Fruit fly (Drosophila melanogaster) whole organism, pupa: ENCODE data around the gene CG9215.

Experiments
- CG10348 ChIP-seq: fragments of 200-800 bp; sonication (Bioruptor generic); IDR thresholded peaks from 2 replicates; pipeline ENCODE4 v1.3.6; 2022; ENCODE audit warnings: missing biosample characterization, missing genetic modification characterization
- CG12605 ChIP-seq: fragments of 200-800 bp; sonication (Bioruptor generic); IDR thresholded peaks from 2 replicates; pipeline ENCODE4 v1.3.6; 2022; ENCODE audit warnings: missing biosample characterization, missing genetic modification characterization
- CG14655 ChIP-seq: fragments of 200-800 bp; sonication (Bioruptor generic); optimal IDR thresholded peaks from 3 replicates; lab custom pipeline; 2017; ENCODE audit warnings: mild to moderate bottlenecking, missing biosample characterization, missing genetic modification reagents, missing genetic modification characterization
- CG17806 ChIP-seq: fragments of 200-800 bp; sonication (Bioruptor generic); optimal IDR thresholded peaks from 2 replicates; lab custom pipeline; 2018; ENCODE audit warnings: missing biosample characterization, mild to moderate bottlenecking, missing genetic modification characterization, moderate library complexity
- CG32121 ChIP-seq: fragments of 200-800 bp; sonication (Bioruptor generic); IDR thresholded peaks from 2 replicates; pipeline ENCODE4 v1.3.6; 2022; ENCODE audit warnings: missing biosample characterization, missing genetic modification characterization
- CG8301 ChIP-seq: fragments of 200-800 bp; sonication (Bioruptor generic); optimal IDR thresholded peaks from 2 replicates; lab custom pipeline; 2018; ENCODE audit warnings: missing biosample characterization, mild to moderate bottlenecking, missing genetic modification characterization
- D1 ChIP-seq: fragments of 200-800 bp; sonication (Bioruptor generic); optimal IDR thresholded peaks from 2 replicates; lab custom pipeline; 2018; ENCODE audit warnings: missing biosample characterization, mild to moderate bottlenecking, missing genetic modification characterization, moderate library complexity
- Ets98B ChIP-seq: fragments of 200-800 bp; sonication (Bioruptor generic); IDR thresholded peaks from 2 replicates; pipeline ENCODE4 v1.3.6; 2022; ENCODE audit warnings: missing biosample characterization, missing genetic modification characterization
- Snoo ChIP-seq: fragments of 200-800 bp; sonication (Bioruptor generic); optimal IDR thresholded peaks from 3 replicates; lab custom pipeline; 2017; ENCODE audit warnings: missing biosample characterization, mild to moderate bottlenecking, missing genetic modification characterization, inconsistent platforms
- gl ChIP-seq: fragments of 200-800 bp; sonication (Bioruptor generic); optimal IDR thresholded peaks from 2 replicates; lab custom pipeline; 2018; ENCODE audit warnings: missing biosample characterization, mild to moderate bottlenecking, missing genetic modification characterization
- rn ChIP-seq: fragments of 200-800 bp; sonication (Bioruptor generic); IDR thresholded peaks from 2 replicates; pipeline ENCODE4 v1.3.6; 2022; ENCODE audit warnings: missing biosample characterization, missing genetic modification characterization

dm6 chrX:15622970-15623402, 40.3 kb upstream of the CG9215 start:
- peak; percentile 74 for TF ChIP-seq Snoo (tag; lab: Kevin White, UChicago)
- TF ChIP-seq rn (GFP tag; lab: Robert Waterston, UW) = peak; percentile 62; the same call in 1 of the 2 replicates
- TF ChIP-seq D1 (tag; lab: Kevin White, UChicago) = no peak
- TF ChIP-seq CG17806 (tag; lab: Kevin White, UChicago) = peak; percentile 62
- TF ChIP-seq gl (tag; lab: Kevin White, UChicago) = peak; percentile 53
- peak; percentile 90 for TF ChIP-seq Ets98B (GFP tag; lab: Robert Waterston, UW)
- TF ChIP-seq CG12605 (GFP tag; lab: Robert Waterston, UW) = peak; percentile 90
- TF ChIP-seq CG32121 (GFP tag; lab: Robert Waterston, UW) = peak; percentile 91
- peak; percentile 82 for TF ChIP-seq CG14655 (GFP tag; lab: Kevin White, UChicago)
- peak; percentile 80 for TF ChIP-seq CG8301 (tag; lab: Kevin White, UChicago)
- TF ChIP-seq CG10348 = 0 out of 2 replicates have a peak, but pooled peaks have one; percentile 5
